Fruit fly (Drosophila melanogaster) whole organism, pupa: ENCODE results near the gene CG33298.

Experiments used
- CG10348 ChIP-seq: fragments of 200-800 bp; sonication (Bioruptor generic); IDR thresholded peaks from 2 replicates; pipeline ENCODE4 v1.3.6; 2022; ENCODE audit warnings: missing biosample characterization, missing genetic modification characterization
- CG12605 ChIP-seq: fragments of 200-800 bp; sonication (Bioruptor generic); IDR thresholded peaks from 2 replicates; pipeline ENCODE4 v1.3.6; 2022; ENCODE audit warnings: missing biosample characterization, missing genetic modification characterization
- CG15710 ChIP-seq: fragments of 200-800 bp; sonication (Bioruptor generic); optimal IDR thresholded peaks from 2 replicates; lab custom pipeline; 2018; ENCODE audit warnings: missing biosample characterization, mild to moderate bottlenecking, missing genetic modification characterization, moderate library complexity
- CG17806 ChIP-seq: fragments of 200-800 bp; sonication (Bioruptor generic); optimal IDR thresholded peaks from 2 replicates; lab custom pipeline; 2018; ENCODE audit warnings: missing biosample characterization, mild to moderate bottlenecking, missing genetic modification characterization, moderate library complexity
- CG32121 ChIP-seq: fragments of 200-800 bp; sonication (Bioruptor generic); IDR thresholded peaks from 2 replicates; pipeline ENCODE4 v1.3.6; 2022; ENCODE audit warnings: missing biosample characterization, missing genetic modification characterization
- CG34367 ChIP-seq: fragments of 200-800 bp; sonication (Bioruptor generic); optimal IDR thresholded peaks from 2 replicates; lab custom pipeline; 2018; ENCODE audit warnings: missing biosample characterization, mild to moderate bottlenecking, missing genetic modification characterization
- CG4496 ChIP-seq: fragments of 200-800 bp; sonication (Bioruptor generic); IDR thresholded peaks from 3 replicates; pipeline ENCODE4 v1.3.6; 2022; ENCODE audit warnings: missing biosample characterization, missing genetic modification characterization
- CG8159 ChIP-seq: fragments of 200-800 bp; sonication (Bioruptor generic); optimal IDR thresholded peaks from 3 replicates; lab custom pipeline; 2018; ENCODE audit warnings: missing biosample characterization, mild to moderate bottlenecking, missing genetic modification characterization, moderate library complexity
- CG8301 ChIP-seq: fragments of 200-800 bp; sonication (Bioruptor generic); optimal IDR thresholded peaks from 2 replicates; lab custom pipeline; 2018; ENCODE audit warnings: missing biosample characterization, mild to moderate bottlenecking, missing genetic modification characterization
- EcR ChIP-seq: fragments of 200-800 bp; sonication (Bioruptor generic); optimal IDR thresholded peaks from 3 replicates; lab custom pipeline; 2019; ENCODE audit warnings: missing biosample characterization, missing genetic modification characterization, mild to moderate bottlenecking, moderate library complexity, missing genetic modification reagents
- Pif1B ChIP-seq: fragments of 200-800 bp; sonication (Bioruptor generic); optimal IDR thresholded peaks from 3 replicates; lab custom pipeline; 2016; ENCODE audit warnings: missing biosample characterization, missing genetic modification characterization
- fd96Ca ChIP-seq: fragments of 200-800 bp; sonication (Bioruptor generic); IDR thresholded peaks from 3 replicates; pipeline ENCODE4 v1.3.6; 2022; ENCODE audit warnings: missing biosample characterization, missing genetic modification characterization
- gl ChIP-seq: fragments of 200-800 bp; sonication (Bioruptor generic); optimal IDR thresholded peaks from 2 replicates; lab custom pipeline; 2018; ENCODE audit warnings: missing biosample characterization, mild to moderate bottlenecking, missing genetic modification characterization
- rn ChIP-seq: fragments of 200-800 bp; sonication (Bioruptor generic); IDR thresholded peaks from 2 replicates; pipeline ENCODE4 v1.3.6; 2022; ENCODE audit warnings: missing biosample characterization, missing genetic modification characterization

- TF ChIP-seq CG8301 (tag; lab: Kevin White, UChicago) (no peak), Pif1B (GFP tag; lab: Kevin White, UChicago) (no peak), CG34367 (tag; lab: Kevin White, UChicago) (no peak), EcR (GFP tag; lab: Kevin White, UChicago) (no peak), CG12605 (GFP tag; lab: Robert Waterston, UW) (no peak), CG8159 (tag; lab: Kevin White, UChicago) (no peak), CG4496 (no peak), CG15710 (no peak), gl (tag; lab: Kevin White, UChicago) (no peak), CG17806 (tag; lab: Kevin White, UChicago) (no peak), CG10348 (GFP tag; lab: Robert Waterston, UW) (no peak), CG32121 (no peak), fd96Ca (GFP tag; lab: Robert Waterston, UW) (no peak), rn (no peak)
Measured at dm6 chr2L:9539988-9540573, 44.8 kb downstream of the CG33298 start, which contains the start of gene CG17855.
